Fruit fly (Drosophila melanogaster): ENCODE data around the gene del.

del gene

DNA sequence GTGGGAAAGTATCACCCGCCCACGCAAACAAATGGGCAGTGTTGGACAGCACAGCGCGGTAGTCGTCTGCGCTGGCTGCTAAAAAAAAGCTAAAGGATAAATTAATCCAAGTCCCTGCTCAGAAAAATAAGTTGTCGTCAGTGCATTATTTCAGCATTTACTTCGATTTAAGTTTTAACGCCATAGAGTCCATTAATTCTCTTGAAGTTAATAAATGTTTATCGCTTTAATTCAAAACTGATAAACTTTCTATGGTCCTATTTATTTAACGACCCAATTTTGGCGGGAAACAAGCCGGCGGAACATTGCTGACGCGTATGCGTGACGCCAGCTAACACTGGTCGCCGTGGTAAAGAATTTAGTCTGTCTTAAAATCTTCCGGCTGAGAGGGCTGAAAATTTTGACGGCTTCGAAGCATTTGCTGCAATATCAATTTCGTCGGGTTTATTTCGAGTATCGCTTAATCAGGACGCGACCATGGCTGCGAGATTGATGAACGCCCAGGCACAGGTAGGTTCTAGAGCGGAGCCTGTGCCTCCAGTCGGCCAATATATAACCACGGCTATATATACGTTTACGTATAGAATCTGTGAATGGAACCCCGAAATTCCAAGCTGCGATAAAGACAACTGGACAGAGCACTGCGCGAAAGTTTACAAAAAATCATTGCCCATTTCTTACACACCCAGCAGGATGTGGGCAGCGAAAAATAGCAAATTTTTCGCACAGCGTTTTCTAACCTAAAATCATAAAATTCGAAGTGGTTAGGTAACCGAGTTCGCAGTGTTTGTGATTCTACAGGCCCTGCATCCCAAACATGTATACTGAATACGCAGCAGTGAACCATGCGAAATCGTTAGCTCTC lies 20.2 kb upstream of the del start, which contains the start of the genes mAcon1, CG43345 and CG43346 (continued):
- TF ChIP-seq CG15696 (tag; optimal IDR thresholded peaks at IDR 0.05) (peak; percentile 72), tin (GFP tag; optimal IDR thresholded peaks at IDR 0.05) (peak; percentile 80), CG11723 (GFP tag; optimal IDR thresholded peaks at IDR 0.05) (peak; percentile 72), onecut (GFP tag; IDR thresholded peaks at IDR 0.05) (no peak; the same call in none of the 2 replicates), CG9609 (GFP tag; optimal IDR thresholded peaks at IDR 0.05) (peak; percentile 87), fd96Cb (tag; optimal IDR thresholded peaks at IDR 0.05) (peak; percentile 54), CG4360 (GFP tag; IDR thresholded peaks at IDR 0.05) (no peak), Nf-YC (tag; optimal IDR thresholded peaks at IDR 0.05) (no peak), CG6175 (GFP tag; IDR thresholded peaks at IDR 0.05) (no peak), PHDP (tag; optimal IDR thresholded peaks at IDR 0.05) (peak; percentile 59), Atf3 (GFP tag; optimal IDR thresholded peaks at IDR 0.05) (peak; percentile 79), knrl (GFP tag; IDR thresholded peaks at IDR 0.05; ENCODE audit: partially characterized antibody) (peak; percentile 24; the same call in 1 of the 3 replicates), CG12769 (tag; optimal IDR thresholded peaks at IDR 0.05) (no peak), Neu2 (GFP tag; optimal IDR thresholded peaks at IDR 0.05; ENCODE audit: borderline replicate concordance) (peak; percentile 45), crc (GFP tag; optimal IDR thresholded peaks at IDR 0.05) (peak; percentile 70), en (GFP tag; optimal IDR thresholded peaks at IDR 0.05) (peak; percentile 62), cad (GFP tag; optimal IDR thresholded peaks at IDR 0.05) (no peak), repo (GFP tag; optimal IDR thresholded peaks at IDR 0.05) (peak; percentile 69), phol (tag; optimal IDR thresholded peaks at IDR 0.05) (peak; percentile 83), CG8290 (GFP tag; optimal IDR thresholded peaks at IDR 0.05) (peak; percentile 68), CG8290 (tag; optimal IDR thresholded peaks at IDR 0.05) (peak in 1 of 2 experiments; percentile 49), bowl (GFP tag; IDR thresholded peaks at IDR 0.05) (no peak), HHEX (GFP tag; optimal IDR thresholded peaks at IDR 0.05) (peak; percentile 79), CG12236 (GFP tag; optimal IDR thresholded peaks at IDR 0.05) (peak; percentile 58), Awh (GFP tag; IDR thresholded peaks at IDR 0.05) (no peak), CG14014 (GFP tag; IDR thresholded peaks at IDR 0.05) (peak; percentile 75), CG8765 (GFP tag; IDR thresholded peaks at IDR 0.05) (peak; percentile 19; the same call in 1 of the 2 replicates), exex (tag; optimal IDR thresholded peaks at IDR 0.05) (peak; percentile 54), CG2889 (GFP tag; IDR thresholded peaks at IDR 0.05) (no peak), sima (GFP tag; optimal IDR thresholded peaks at IDR 0.05) (peak; percentile 72), CG11504 (tag; optimal IDR thresholded peaks at IDR 0.05) (no peak), CG17802 (tag; optimal IDR thresholded peaks at IDR 0.05) (no peak), D19A (tag; optimal IDR thresholded peaks at IDR 0.05) (no peak), btn (GFP tag; optimal IDR thresholded peaks at IDR 0.05) (peak; percentile 51), salm (tag; optimal IDR thresholded peaks at IDR 0.05) (no peak), luna (GFP tag; optimal IDR thresholded peaks at IDR 0.05) (peak; percentile 76), Oaz (GFP tag; IDR thresholded peaks at IDR 0.05) (no peak), CG17186 (GFP tag; optimal IDR thresholded peaks at IDR 0.05) (peak; percentile 93), D19B (GFP tag; optimal IDR thresholded peaks at IDR 0.05) (peak; percentile 66), CG3838 (GFP tag; optimal IDR thresholded peaks at IDR 0.05) (peak; percentile 45), CG15514 (GFP tag; optimal IDR thresholded peaks at IDR 0.05) (peak; percentile 80), dan (GFP tag; IDR thresholded peaks at IDR 0.05) (no peak), Hr78 (GFP tag; optimal IDR thresholded peaks at IDR 0.05) (no peak), CG13424 (tag; optimal IDR thresholded peaks at IDR 0.05) (peak; percentile 77), sob (GFP tag; IDR thresholded peaks at IDR 0.05) (peak; percentile 78), Vsx1 (GFP tag; optimal IDR thresholded peaks at IDR 0.05) (no peak), Optix (GFP tag; IDR thresholded peaks at IDR 0.05) (0 out of 3 replicates have a peak, but pooled peaks have one; percentile 20), Ets65A (GFP tag) (peak; percentile 99), Scr (GFP tag; IDR thresholded peaks at IDR 0.05; ENCODE audit: partially characterized antibody) (no peak)
